Worm (Caenorhabditis elegans) whole organism, mixed stage, embryonic: Measurements from ENCODE around the gene zhit-3.

Source experiments
- M03D4.4 ChIP-seq: sonication (generic microtip); optimal IDR thresholded peaks from 2 replicates; lab custom pipeline; 2017; ENCODE audit warnings: mild to moderate bottlenecking, missing genetic modification characterization, missing compliant biosample characterization
- bed-3 ChIP-seq: fragments of 200-800 bp; sonication (Bioruptor generic); optimal IDR thresholded peaks from 3 replicates; lab custom pipeline; 2018; ENCODE audit warnings: mild to moderate bottlenecking, missing genetic modification characterization, moderate library complexity, missing compliant biosample characterization
- blmp-1 ChIP-seq: fragments of 150-350 bp; optimal IDR thresholded peaks from 2 replicates; lab custom pipeline; 2014; ENCODE audit warnings: missing biosample characterization, missing genetic modification characterization
- ceh-43 ChIP-seq: fragments of 200-800 bp; sonication (Bioruptor generic); optimal IDR thresholded peaks from 2 replicates; lab custom pipeline; 2018; ENCODE audit warnings: mild to moderate bottlenecking, missing genetic modification characterization, moderate library complexity, missing compliant biosample characterization
- ces-1 ChIP-seq: fragments of 150-350 bp; optimal IDR thresholded peaks from 2 replicates; lab custom pipeline; 2014; ENCODE audit warnings: missing biosample characterization, missing genetic modification reagents, missing genetic modification characterization
- cnd-1 ChIP-seq: fragments of 200-800 bp; sonication (Bioruptor generic); optimal IDR thresholded peaks from 2 replicates; lab custom pipeline; 2018; ENCODE audit warnings: mild to moderate bottlenecking, missing genetic modification characterization, missing compliant biosample characterization
- drap-1 ChIP-seq: fragments of 200-800 bp; sonication (Bioruptor generic); optimal IDR thresholded peaks from 3 replicates; lab custom pipeline; 2018; ENCODE audit warnings: mild to moderate bottlenecking, missing genetic modification characterization, missing compliant biosample characterization
- elt-3 ChIP-seq: fragments of 150-350 bp; optimal IDR thresholded peaks from 2 replicates; lab custom pipeline; 2014; ENCODE audit warnings: missing biosample characterization, missing genetic modification characterization
- ham-2 ChIP-seq: fragments of 200-800 bp; sonication (Bioruptor generic); optimal IDR thresholded peaks from 2 replicates; lab custom pipeline; 2018; ENCODE audit warnings: mild to moderate bottlenecking, missing genetic modification characterization, missing compliant biosample characterization
- hlh-1 ChIP-seq: fragments of 150-350 bp; optimal IDR thresholded peaks from 2 replicates; lab custom pipeline; 2014; ENCODE audit warnings: missing biosample characterization, missing genetic modification reagents, missing genetic modification characterization
- lin-13 ChIP-seq: fragments of 150-350 bp; optimal IDR thresholded peaks from 2 replicates; lab custom pipeline; 2014; ENCODE audit warnings: missing biosample characterization, missing genetic modification characterization
- lin-32 ChIP-seq: fragments of 200-800 bp; sonication (Bioruptor generic); optimal IDR thresholded peaks from 2 replicates; lab custom pipeline; 2018; ENCODE audit warnings: mild to moderate bottlenecking, missing genetic modification characterization, missing compliant biosample characterization
- lsy-2 ChIP-seq: fragments of 150-350 bp; optimal IDR thresholded peaks from 2 replicates; lab custom pipeline; 2014; ENCODE audit warnings: missing biosample characterization, missing genetic modification characterization
- mep-1 ChIP-seq: fragments of 150-350 bp; optimal IDR thresholded peaks from 2 replicates; lab custom pipeline; 2017; ENCODE audit warnings: missing biosample characterization, missing genetic modification reagents, missing genetic modification characterization, inconsistent platforms
- nhr-237 ChIP-seq: fragments of 150-350 bp; optimal IDR thresholded peaks from 2 replicates; lab custom pipeline; 2014; ENCODE audit warnings: missing biosample characterization, missing genetic modification characterization
- nhr-28 ChIP-seq: fragments of 150-350 bp; optimal IDR thresholded peaks from 2 replicates; lab custom pipeline; 2014; ENCODE audit warnings: missing biosample characterization, missing genetic modification characterization
- nhr-76 ChIP-seq: sonication (generic microtip); optimal IDR thresholded peaks from 2 replicates; lab custom pipeline; 2017; ENCODE audit warnings: missing biosample characterization, missing genetic modification characterization
- pha-4 ChIP-seq: fragments of 150-350 bp; optimal IDR thresholded peaks from 2 replicates; lab custom pipeline; 2018; ENCODE audit warnings: missing biosample characterization, missing genetic modification reagents, missing genetic modification characterization
- sem-2 ChIP-seq: fragments of 200-800 bp; sonication (Bioruptor generic); optimal IDR thresholded peaks from 2 replicates; lab custom pipeline; 2018; ENCODE audit warnings: mild to moderate bottlenecking, missing genetic modification characterization, missing compliant biosample characterization
- tbx-8 ChIP-seq: fragments of 200-800 bp; sonication (Bioruptor generic); optimal IDR thresholded peaks from 2 replicates; lab custom pipeline; 2018; ENCODE audit warnings: mild to moderate bottlenecking, missing genetic modification characterization, moderate library complexity, missing compliant biosample characterization
- unc-120 ChIP-seq: sonication (generic microtip); optimal IDR thresholded peaks from 2 replicates; lab custom pipeline; 2017; ENCODE audit warnings: missing genetic modification characterization, missing compliant biosample characterization; ENCODE audit not compliant: poor library complexity, severe bottlenecking
- unc-39 ChIP-seq: fragments of 150-350 bp; optimal IDR thresholded peaks from 2 replicates; lab custom pipeline; 2014; ENCODE audit warnings: missing biosample characterization, missing genetic modification characterization
- unc-62 ChIP-seq: fragments of 150-350 bp; optimal IDR thresholded peaks from 2 replicates; lab custom pipeline; 2014; ENCODE audit warnings: missing biosample characterization, missing genetic modification reagents, missing genetic modification characterization
- zip-8 ChIP-seq: fragments of 150-350 bp; optimal IDR thresholded peaks from 2 replicates; lab custom pipeline; 2014; ENCODE audit warnings: missing biosample characterization, missing genetic modification characterization
- ztf-11 ChIP-seq: fragments of 150-350 bp; optimal IDR thresholded peaks from 2 replicates; lab custom pipeline; 2014; ENCODE audit warnings: missing biosample characterization, missing genetic modification characterization

The zhit-3 gene

ce11 chrV:10220605-10221004 lies 8.7 kb upstream of the zhit-3 start, which contains the start of gene C12D8.13:
TSS of gene C12D8.13 (minus strand) at chrV:10220705.
- no peak for TF ChIP-seq ztf-11
- TF ChIP-seq lin-32 (GFP tag; lab: Kevin White, UChicago): no peak
- no peak for TF ChIP-seq ces-1

ce11 chrV:10216724-10217123 lies 4.8 kb upstream of the zhit-3 start, which contains the start of gene ZK856.14:
TSS of gene ZK856.14 (plus strand) at chrV:10217024.
- TF ChIP-seq nhr-237 (no peak), pha-4 (no peak), nhr-28 (tag; lab: Kevin White, UChicago) (no peak), blmp-1 (tag; lab: Kevin White, UChicago) (no peak), unc-39 (tag; lab: Kevin White, UChicago) (no peak), zip-8 (tag; lab: Kevin White, UChicago) (no peak), drap-1 (no peak), lsy-2 (tag; lab: Kevin White, UChicago) (no peak)

ce11 chrV:10212627-10213026 lies 700 bp upstream of the zhit-3 start, which contains the start of gene hpo-40:
TSS of gene hpo-40 (plus strand) at chrV:10212927.
- TF ChIP-seq cnd-1 (tag; lab: Kevin White, UChicago): no peak

ce11 chrV:10210244-10210643 lies 1.7 kb downstream of the zhit-3 start, which contains the start of gene tftc-3:
TSS of gene tftc-3 (minus strand) at chrV:10210344.
- TF ChIP-seq mep-1 (no peak), unc-120 (no peak)

ce11 chrV:10206502-10206901 lies 5.4 kb downstream of the zhit-3 start, which contains the start of gene rpc-25:
TSS of gene rpc-25 (minus strand) at chrV:10206602.
- TF ChIP-seq mep-1 (no peak), M03D4.4 (tag; lab: Kevin White, UChicago) (no peak), bed-3 (GFP tag; lab: Kevin White, UChicago) (no peak), ham-2 (GFP tag; lab: Kevin White, UChicago) (no peak), ztf-11 (no peak), cnd-1 (tag; lab: Kevin White, UChicago) (no peak), nhr-76 (tag; lab: Kevin White, UChicago) (no peak)
- TF ChIP-seq, all 35 proteins: peak for 0

ce11 chrV:10205483-10205882 lies 6.4 kb downstream of the zhit-3 start, which contains the start of gene ZK856.16:
TSS of gene ZK856.16 (minus strand) at chrV:10205583.
- TF ChIP-seq unc-39 (tag; lab: Kevin White, UChicago): no peak
- no peak for TF ChIP-seq nhr-28 (tag; lab: Kevin White, UChicago)
- TF ChIP-seq pha-4: no peak
- no peak for TF ChIP-seq drap-1
- TF ChIP-seq M03D4.4 (tag; lab: Kevin White, UChicago): no peak
- TF ChIP-seq hlh-1 (tag; lab: Kevin White, UChicago): no peak

ce11 chrV:10204863-10205338 lies 7.0 kb downstream of the zhit-3 start, which contains the start of the genes ZK856.19 and ZK856.11:
TSS of gene ZK856.19 (minus strand) at chrV:10204913.
TSS of gene ZK856.11 (minus strand) at chrV:10204938.
- TF ChIP-seq ztf-11 (no peak), hlh-1 (tag; lab: Kevin White, UChicago) (no peak), unc-120 (peak; percentile 65), bed-3 (GFP tag; lab: Kevin White, UChicago) (no peak), sem-2 (no peak), lin-13 (tag; lab: Kevin White, UChicago) (no peak), lsy-2 (tag; lab: Kevin White, UChicago) (peak; percentile 62), tbx-8 (GFP tag; lab: Kevin White, UChicago) (no peak), pha-4 (peak; percentile 37)

- TF ChIP-seq cnd-1 (tag; lab: Kevin White, UChicago): no peak
- TF ChIP-seq tbx-8 (GFP tag; lab: Kevin White, UChicago): no peak
- TF ChIP-seq blmp-1 (tag; lab: Kevin White, UChicago): no peak
Measured at ce11 chrV:10203435-10204009, 8.4 kb downstream of the zhit-3 start, which contains the start of gene chpf-1. TSS of gene chpf-1 (minus strand) at chrV:10203485.

- TF ChIP-seq unc-62 (GFP tag; lab: Kevin White, UChicago) (no peak), elt-3 (tag; lab: Kevin White, UChicago) (no peak), zip-8 (tag; lab: Kevin White, UChicago) (no peak), ceh-43 (GFP tag; lab: Kevin White, UChicago) (no peak), lin-13 (tag; lab: Kevin White, UChicago) (no peak)
- TF ChIP-seq, all 35 proteins: peak for 0
Measured at ce11 chrV:10202340-10202739, 9.6 kb downstream of the zhit-3 start.
